Worm (Caenorhabditis elegans) whole organism, L1 larva: Measurements from ENCODE around the gene degl-1.

ENCODE experiments used
- C04F5.9 ChIP-seq: sonication (generic microtip); optimal IDR thresholded peaks from 2 replicates; lab custom pipeline; 2016; ENCODE audit warnings: missing genetic modification characterization, missing compliant biosample characterization
- ama-1 ChIP-seq: fragments of 150-350 bp; optimal IDR thresholded peaks from 2 replicates; lab custom pipeline; 2014
- elt-3 ChIP-seq, 6 experiments: fragments of 150-350 bp in 1 of 6; sonication (generic microtip); optimal IDR thresholded peaks; 2 replicates each; lab custom pipeline; 2017 to 2018; ENCODE audit warnings: missing biosample characterization in 6 of 6, missing genetic modification characterization in 6 of 6, inconsistent platforms in 1 of 6
- lin-15B ChIP-seq: fragments of 150-350 bp; sonication (generic microtip); optimal IDR thresholded peaks from 3 replicates; lab custom pipeline; 2014; ENCODE audit warnings: missing biosample characterization, missing genetic modification characterization
- sup-37 ChIP-seq: fragments of 200-800 bp; sonication (Bioruptor generic); optimal IDR thresholded peaks from 2 replicates; lab custom pipeline; 2018; ENCODE audit warnings: mild to moderate bottlenecking, missing genetic modification characterization, missing compliant biosample characterization

DNA sequence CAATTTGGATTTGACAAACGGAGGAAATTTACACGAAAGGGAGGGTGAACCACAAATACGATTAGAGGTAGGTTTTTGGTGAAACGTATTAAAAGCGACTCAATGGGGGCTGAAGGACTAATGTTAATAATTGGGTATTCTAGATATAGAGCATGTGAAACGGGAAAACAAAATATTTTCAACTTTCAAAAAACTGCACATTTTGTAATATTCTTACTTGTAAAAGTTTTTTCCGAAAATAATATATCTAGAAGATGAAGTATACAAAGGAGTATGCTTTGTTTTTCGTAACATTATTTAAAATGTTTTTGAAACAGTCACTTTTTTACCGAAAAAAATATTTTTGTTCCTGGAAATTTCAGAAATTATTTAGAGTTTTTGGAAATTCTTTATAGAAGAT, 29.3 kb downstream of the degl-1 start:
- TF ChIP-seq lin-15B (no peak), sup-37 (GFP tag; lab: Kevin White, UChicago) (no peak), ama-1 (lab: Kevin White, UChicago) (no peak), C04F5.9 (no peak), elt-3 (tag; optimal IDR thresholded peaks at IDR 0.05; lab: Kevin White, UChicago) (no peak)
